Fruit fly (Drosophila melanogaster): ENCODE data around the gene Ype.

The Ype gene

dm6 chrX:13390465-13391173 is 3.4 kb upstream of the Ype start (continued):
- TF ChIP-seq CG31388 (GFP tag; optimal IDR thresholded peaks at IDR 0.05) (no peak), klu (GFP tag; IDR thresholded peaks at IDR 0.05) (peak; percentile 53; the same call in 1 of the 2 replicates), Drgx (GFP tag; IDR thresholded peaks at IDR 0.05) (peak; percentile 92), CG17829 (tag; optimal IDR thresholded peaks at IDR 0.05) (peak; percentile 55), CG13424 (tag; optimal IDR thresholded peaks at IDR 0.05) (peak; percentile 74), Deaf1 (tag; optimal IDR thresholded peaks at IDR 0.05) (peak; percentile 49), CG15011 (GFP tag; optimal IDR thresholded peaks at IDR 0.05) (peak; percentile 48), Aef1 (GFP tag; IDR thresholded peaks at IDR 0.05) (peak; percentile 68), sug (tag; optimal IDR thresholded peaks at IDR 0.05) (peak; percentile 51), CG12104 (GFP tag; optimal IDR thresholded peaks at IDR 0.05) (peak; percentile 37), CG30403 (GFP tag; optimal IDR thresholded peaks at IDR 0.05) (peak; percentile 47), Fer3 (tag; optimal IDR thresholded peaks at IDR 0.05) (peak; percentile 83), BtbVII (GFP tag; optimal IDR thresholded peaks at IDR 0.05) (peak; percentile 81), NfI (GFP tag; optimal IDR thresholded peaks at IDR 0.05) (peak; percentile 24), CG7556 (GFP tag; optimal IDR thresholded peaks at IDR 0.05) (peak; percentile 67), H15 (GFP tag; IDR thresholded peaks at IDR 0.05) (no peak), salm (tag; optimal IDR thresholded peaks at IDR 0.05) (no peak), al (GFP tag; IDR thresholded peaks at IDR 0.05) (peak; percentile 85), Med (GFP tag) (peak; percentile 36), CG33557 (GFP tag; optimal IDR thresholded peaks at IDR 0.05) (no peak), lmd (GFP tag; IDR thresholded peaks at IDR 0.05) (peak; percentile 60; the same call in 1 of the 2 replicates), CG15601 (tag; optimal IDR thresholded peaks at IDR 0.05) (no peak), nerfin-1 (tag; optimal IDR thresholded peaks at IDR 0.05) (no peak), CG1602 (GFP tag; optimal IDR thresholded peaks at IDR 0.05) (peak; percentile 26), Hr51 (GFP tag; optimal IDR thresholded peaks at IDR 0.05) (peak in 1 of 2 experiments; percentile 73), Dek (tag; optimal IDR thresholded peaks at IDR 0.05) (peak; percentile 85), Hr3 (GFP tag; optimal IDR thresholded peaks at IDR 0.05) (peak; percentile 14), Fer1 (GFP tag; optimal IDR thresholded peaks at IDR 0.05) (peak; percentile 80), rib (GFP tag; IDR thresholded peaks at IDR 0.05) (peak; percentile 64; the same call in 1 of the 2 replicates), Ssrp (tag; optimal IDR thresholded peaks at IDR 0.05) (peak; percentile 29), CG14014 (GFP tag; IDR thresholded peaks at IDR 0.05) (peak; percentile 78), E2f1 (GFP tag; IDR thresholded peaks at IDR 0.05) (peak; percentile 66), CG12391 (tag; optimal IDR thresholded peaks at IDR 0.05) (peak; percentile 69), D19B (GFP tag; optimal IDR thresholded peaks at IDR 0.05) (peak; percentile 36), CG12769 (tag; optimal IDR thresholded peaks at IDR 0.05) (no peak), CG13296 (GFP tag; optimal IDR thresholded peaks at IDR 0.05) (peak; percentile 83), CG8281 (tag; optimal IDR thresholded peaks at IDR 0.05) (peak; percentile 14), CG32532 (GFP tag; IDR thresholded peaks at IDR 0.05) (peak; percentile 87), ATbp (GFP tag; optimal IDR thresholded peaks at IDR 0.05) (no peak), CG34422 (GFP tag; IDR thresholded peaks at IDR 0.05) (peak; percentile 59; the same call in 2 of the 3 replicates), CG9932 (GFP tag; IDR thresholded peaks at IDR 0.05) (peak; percentile 82), CG12236 (GFP tag; optimal IDR thresholded peaks at IDR 0.05) (no peak), CG14441 (GFP tag; IDR thresholded peaks at IDR 0.05) (peak; percentile 72), pan (optimal IDR thresholded peaks at IDR 0.05) (no peak), pan (GFP tag; optimal IDR thresholded peaks at IDR 0.05 in 1 of 2, IDR thresholded peaks at IDR 0.05 in 1 of 2) (peak in 1 of 2 experiments; percentile 70), wek (GFP tag; optimal IDR thresholded peaks at IDR 0.05) (no peak), CG16863 (GFP tag; optimal IDR thresholded peaks at IDR 0.05) (no peak), CrebB (tag; optimal IDR thresholded peaks at IDR 0.05) (peak; percentile 24), E2f2 (GFP tag; IDR thresholded peaks at IDR 0.05) (peak; percentile 37; the same call in 1 of the 2 replicates)
